Fruit fly (Drosophila melanogaster) whole organism, larva: ENCODE results near the gene CG9919.
A peak's percentile ranks its signal among the peaks of the same experiment; 100 is the strongest.

Experiments
- noc ChIP-seq: fragments of 200-800 bp; sonication (Bioruptor generic); optimal IDR thresholded peaks from 3 replicates; lab custom pipeline; 2019; ENCODE audit warnings: missing biosample characterization, mild to moderate bottlenecking, missing genetic modification characterization, moderate library complexity

The CG9919 gene

DNA sequence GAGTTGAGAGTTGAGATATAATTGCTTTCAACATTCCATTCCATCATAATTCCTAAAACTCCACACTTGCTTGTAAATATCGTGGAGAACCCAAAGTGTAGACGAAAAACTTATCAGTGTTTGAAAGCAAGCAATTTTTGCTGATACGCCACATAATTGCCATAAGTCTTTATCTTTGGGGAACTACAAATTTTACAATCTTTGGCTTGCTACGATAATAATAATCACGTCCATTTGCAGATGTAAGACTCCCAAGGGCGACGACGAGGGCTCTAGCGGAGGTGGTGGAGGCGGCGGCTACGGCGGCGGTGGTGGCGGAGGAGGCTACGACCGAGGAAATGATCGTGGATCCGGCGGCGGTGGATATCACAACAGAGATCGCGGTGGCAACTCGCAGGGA is 37.9 kb downstream of the CG9919 start:
- no peak for TF ChIP-seq noc

DNA sequence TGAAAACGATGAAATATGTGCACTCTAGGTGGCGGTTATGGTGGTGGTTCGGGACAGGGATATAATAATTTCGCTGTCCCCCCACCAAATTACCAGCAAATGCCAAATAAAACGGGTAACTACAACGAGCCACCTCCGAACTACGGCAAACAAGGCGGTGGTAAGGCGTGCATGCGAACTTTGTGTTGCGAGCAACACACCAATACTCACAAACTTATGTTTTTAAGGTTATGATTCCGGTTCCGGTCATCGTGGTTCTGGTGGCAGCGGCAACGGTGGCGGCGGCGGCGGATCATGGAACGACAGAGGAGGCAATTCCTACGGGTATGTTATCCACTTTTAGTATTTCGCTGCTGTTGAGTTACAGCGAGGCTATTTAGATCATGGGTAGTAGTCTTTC is 41.6 kb downstream of the CG9919 start:
- TF ChIP-seq noc = no peak

DNA sequence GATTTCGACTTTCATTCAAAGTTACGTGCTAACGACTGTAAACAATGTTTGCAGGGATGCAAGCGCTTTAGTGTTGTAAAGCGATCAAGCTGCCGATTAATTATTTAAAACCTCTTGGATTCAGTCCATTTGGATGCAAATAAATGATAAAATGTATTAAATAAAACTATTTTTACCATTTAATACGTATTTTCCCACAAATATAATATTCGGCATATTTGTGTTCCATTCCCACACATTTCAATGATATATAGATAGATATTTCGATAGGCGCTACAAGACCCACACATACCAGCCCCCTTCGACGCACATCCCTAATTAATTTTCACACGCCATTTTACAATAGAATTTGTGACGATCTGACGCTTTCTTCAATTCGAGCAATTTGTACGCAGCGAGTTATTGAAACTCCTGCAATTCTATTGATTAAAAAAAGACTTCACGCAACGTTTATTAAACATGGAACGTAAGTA is 42.0 kb downstream of the CG9919 start, which contains the start of the genes CG32576 and caz:
Gene CG32576 (minus strand): TSS at position 42 of the 473 bp plus-strand sequence.
Gene caz (plus strand): TSS at position 319 of the 473 bp plus-strand sequence.
- peak; percentile 28 for TF ChIP-seq noc

DNA sequence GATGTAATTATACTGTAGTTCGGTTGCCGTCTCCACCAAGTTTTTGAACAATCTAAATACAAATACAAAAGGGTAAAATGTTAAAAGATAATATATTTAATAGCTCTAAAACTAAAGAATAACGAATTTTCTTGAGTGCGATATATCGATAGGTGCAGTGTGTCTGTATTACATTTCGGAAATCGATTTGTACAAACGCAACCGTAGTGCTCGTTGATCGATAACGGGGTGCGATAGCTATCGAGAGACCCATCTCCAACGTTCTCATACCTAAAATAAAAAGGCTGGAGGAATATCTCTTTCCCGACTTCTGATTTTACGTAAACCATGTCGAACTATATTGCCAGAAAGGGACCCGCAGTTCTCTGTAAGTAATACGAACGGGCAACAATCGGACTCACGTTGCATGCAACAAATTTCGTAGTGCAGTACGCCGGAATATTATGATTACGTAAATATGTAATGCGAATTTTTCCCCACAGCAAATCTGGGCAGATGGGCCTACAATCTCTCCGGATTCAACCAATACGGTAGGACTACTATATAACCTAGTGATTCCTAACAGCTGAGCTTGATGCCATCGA is 44.4 kb downstream of the CG9919 start, which contains the start of gene UQCR-14:
Gene UQCR-14 (plus strand): TSS at position 206 of the 584 bp plus-strand sequence.
- TF ChIP-seq noc = peak; percentile 19

DNA sequence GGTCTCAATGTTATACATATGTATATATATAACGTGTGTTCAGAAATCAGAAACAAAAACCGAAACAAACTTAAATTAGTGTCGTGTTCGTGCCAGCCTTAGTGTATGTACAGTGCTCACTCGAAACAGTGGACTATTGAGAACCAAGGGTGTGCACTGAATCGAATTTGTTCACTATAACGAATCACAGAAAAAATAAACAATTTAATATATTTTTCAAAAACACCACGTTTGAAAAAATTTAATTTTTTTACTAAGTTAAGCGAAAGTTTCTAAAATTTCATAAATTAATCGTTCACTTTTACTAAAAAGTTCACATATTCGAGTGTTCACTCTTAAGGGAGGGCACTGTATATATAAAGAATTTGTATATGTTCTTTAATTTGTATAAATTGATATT is 45.4 kb downstream of the CG9919 start:
- peak; percentile 51 for TF ChIP-seq noc

DNA sequence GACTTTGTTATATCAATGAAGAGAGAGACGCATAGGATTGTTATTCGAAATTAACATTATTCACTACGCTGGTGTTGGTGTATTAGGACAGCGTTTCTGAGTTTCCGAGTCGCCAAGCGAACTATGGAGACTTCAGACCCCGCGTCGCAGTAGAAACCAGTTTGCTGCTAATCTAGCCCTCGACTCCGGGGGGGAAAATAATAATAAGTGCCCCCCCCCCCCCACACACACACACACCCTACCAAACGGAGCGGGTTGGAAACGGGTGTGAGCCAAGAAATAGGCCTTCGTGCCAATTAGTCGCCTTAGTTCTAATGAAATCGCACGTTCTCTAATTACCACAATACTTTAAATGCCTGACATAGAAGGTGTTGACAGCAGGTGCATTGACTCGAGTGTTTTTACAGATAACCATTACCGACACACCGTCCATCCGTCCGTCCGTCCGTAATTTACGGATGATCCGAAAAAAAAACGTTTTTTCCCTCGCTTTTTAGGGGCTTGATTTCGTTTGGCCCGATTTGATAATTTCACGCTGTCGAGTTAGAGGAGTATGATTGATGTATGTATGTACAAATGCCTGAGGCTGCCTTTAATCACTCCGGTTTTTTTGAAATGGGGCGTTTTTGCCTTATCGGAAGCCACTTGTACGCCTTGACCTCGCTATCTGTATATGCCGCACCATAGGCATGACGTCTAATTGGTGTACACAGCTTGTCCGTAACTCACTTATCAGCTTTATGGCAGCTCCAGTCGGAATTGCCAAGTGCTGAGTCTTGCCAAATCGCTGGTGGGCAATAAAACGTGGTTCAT is 48.6 kb downstream of the CG9919 start:
- peak; percentile 54 for TF ChIP-seq noc

DNA sequence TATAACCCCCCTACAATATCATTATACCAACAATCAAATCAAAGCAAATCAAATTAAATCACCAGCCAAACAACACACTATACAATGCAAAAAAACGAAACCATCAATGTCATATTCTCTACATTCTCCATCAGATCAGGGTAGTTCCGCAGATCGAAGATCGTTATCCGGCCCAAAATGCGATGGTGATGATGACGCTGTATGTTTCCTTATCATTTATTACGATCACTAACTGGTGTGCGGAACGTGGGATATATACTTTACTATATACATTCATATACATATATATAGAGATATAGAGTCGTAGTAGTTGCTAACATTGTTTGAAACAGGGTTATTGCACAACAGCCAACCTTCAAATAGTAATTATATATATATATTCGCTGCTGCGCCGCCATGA is 49.3 kb downstream of the CG9919 start:
- no peak for TF ChIP-seq noc

DNA sequence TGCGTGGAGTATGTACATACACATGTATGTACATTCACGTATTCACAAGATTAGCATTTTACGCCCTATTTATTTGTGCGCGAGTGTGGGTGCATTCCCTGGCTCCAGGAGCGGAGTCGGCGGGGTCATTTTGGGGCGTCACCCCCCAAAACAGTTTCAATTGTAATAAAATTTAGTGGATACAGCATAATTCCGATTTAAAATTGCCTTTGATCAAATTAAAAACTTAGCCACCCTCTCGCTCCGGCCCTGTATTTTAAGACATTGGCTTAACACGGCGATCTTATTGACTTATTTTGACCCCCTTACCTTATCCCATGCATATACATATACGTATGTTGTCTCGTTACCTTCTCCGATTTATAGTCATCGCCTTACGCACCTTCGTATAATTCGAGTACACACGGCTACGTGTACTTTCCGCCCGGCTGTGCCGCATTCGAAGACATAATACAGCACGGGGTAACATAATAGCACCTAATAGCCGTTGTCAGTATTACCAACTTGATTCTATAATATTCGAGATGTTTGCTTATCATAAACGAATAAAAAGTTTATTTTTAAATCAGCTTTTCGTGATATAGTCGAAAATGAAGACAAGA is 51.1 kb downstream of the CG9919 start:
- TF ChIP-seq noc = peak; percentile 90

DNA sequence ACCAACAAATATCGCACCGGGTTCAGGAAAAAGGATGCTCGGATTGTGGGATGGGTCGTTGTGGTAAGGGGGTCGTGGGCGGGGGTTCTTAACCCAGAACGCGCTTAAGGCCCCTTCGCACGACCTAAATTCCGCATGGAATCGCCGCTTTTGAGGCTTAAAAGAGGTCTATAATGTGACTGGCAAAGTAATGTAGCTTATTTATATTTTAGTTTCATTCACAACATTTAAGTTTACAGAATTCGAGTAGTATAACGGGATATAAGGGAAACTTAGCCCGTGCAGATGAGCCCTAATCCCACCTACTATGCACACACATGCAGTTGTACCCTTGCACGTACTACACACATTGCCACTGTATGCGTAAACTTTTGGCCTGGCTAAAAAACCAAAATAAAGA is 51.8 kb downstream of the CG9919 start:
- peak; percentile 48 for TF ChIP-seq noc
